Fruit fly (Drosophila melanogaster) Kc167 (cell line): Measurements from ENCODE around the gene CG13877.

ENCODE experiments used
- Sin3A ChIP-seq: fragments of >200 bp; optimal IDR thresholded peaks from 2 replicates; lab custom pipeline; 2018; ENCODE audit warnings: missing external identifiers
- h ChIP-seq: fragments of >200 bp; optimal IDR thresholded peaks from 3 replicates; lab custom pipeline; 2018; ENCODE audit warnings: missing external identifiers
- psq ChIP-seq: fragments of >200 bp; optimal IDR thresholded peaks from 2 replicates; lab custom pipeline; 2017; ENCODE audit warnings: missing external identifiers
- ttk ChIP-seq: sonication (Bioruptor generic); optimal IDR thresholded peaks from 2 replicates; lab custom pipeline; 2017; ENCODE audit warnings: missing external identifiers

DNA sequence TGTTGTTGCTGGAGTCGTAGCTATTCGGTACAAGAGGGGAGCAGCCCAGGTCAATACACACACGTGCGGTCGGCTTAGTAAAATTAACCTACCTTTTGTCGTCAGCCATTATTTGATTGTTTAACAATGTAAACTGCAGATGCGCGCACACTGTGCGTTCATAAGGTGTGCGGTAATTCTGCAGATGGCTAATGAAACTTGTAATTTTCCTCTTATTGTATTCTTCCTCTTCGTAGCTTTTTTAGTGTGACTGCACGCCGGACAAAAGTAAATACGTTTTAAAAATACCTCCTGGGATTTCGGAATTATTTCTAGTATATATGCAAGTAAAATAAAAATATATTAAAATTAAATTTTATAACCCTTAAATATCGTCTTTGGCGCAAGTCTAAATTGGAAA lies 6.7 kb upstream of the CG13877 start, which contains the start of gene Prp4k:
- TF ChIP-seq ttk (lab: Kevin White, UChicago): no peak
- TF ChIP-seq h (lab: Kevin White, UChicago): no peak
- TF ChIP-seq Sin3A: no peak
- no peak for TF ChIP-seq psq (lab: Kevin White, UChicago)
